Fruit fly (Drosophila melanogaster): ENCODE data around the gene Xe7.
A peak's percentile ranks its signal among the peaks of the same experiment; 100 is the strongest.

The Xe7 gene

dm6 chr3R:5668928-5669739 lies at the start of gene Xe7, which contains the start of gene Atg17:
TSS of gene Xe7 (minus strand) at chr3R:5669334.
TSS of gene Atg17 (plus strand) at chr3R:5669713.
- TF ChIP-seq OdsH (GFP tag; optimal IDR thresholded peaks at IDR 0.05) (peak; percentile 96), CG8319 (GFP tag; optimal IDR thresholded peaks at IDR 0.05) (peak; percentile 92), fd85E (GFP tag; optimal IDR thresholded peaks at IDR 0.05) (peak; percentile 81), esn (GFP tag; optimal IDR thresholded peaks at IDR 0.05) (peak; percentile 92), Hr4 (GFP tag; optimal IDR thresholded peaks at IDR 0.05) (peak; percentile 94), topi (GFP tag; optimal IDR thresholded peaks at IDR 0.05) (peak; percentile 91), CG10631 (GFP tag; optimal IDR thresholded peaks at IDR 0.05) (peak; percentile 97), eg (GFP tag; IDR thresholded peaks at IDR 0.05) (peak; percentile 92), svp (GFP tag) (peak; percentile 96), lz (GFP tag; optimal IDR thresholded peaks at IDR 0.05) (peak; percentile 93), CG16779 (tag; optimal IDR thresholded peaks at IDR 0.05) (peak; percentile 56), CG8119 (GFP tag; IDR thresholded peaks at IDR 0.05) (peak; percentile 87), CG31627 (GFP tag; optimal IDR thresholded peaks at IDR 0.05) (peak; percentile 95), CG11294 (GFP tag; IDR thresholded peaks at IDR 0.05) (peak; percentile 88; the same call in 1 of the 2 replicates), Sox15 (GFP tag; optimal IDR thresholded peaks at IDR 0.05) (peak; percentile 95), dac (GFP tag; optimal IDR thresholded peaks at IDR 0.05) (peak; percentile 88), Lpt (GFP tag; optimal IDR thresholded peaks at IDR 0.05) (peak; percentile 83), vri (GFP tag; optimal IDR thresholded peaks at IDR 0.05) (peak; percentile 73), Sox102F (GFP tag; optimal IDR thresholded peaks at IDR 0.05) (peak; percentile 85), Met (GFP tag; optimal IDR thresholded peaks at IDR 0.05) (peak; percentile 90), CG15336 (GFP tag; IDR thresholded peaks at IDR 0.05) (peak; percentile 77), CG10669 (GFP tag; optimal IDR thresholded peaks at IDR 0.05) (peak; percentile 86), CG6163 (GFP tag; IDR thresholded peaks at IDR 0.05) (peak; percentile 88), cyc (GFP tag; optimal IDR thresholded peaks at IDR 0.05) (peak; percentile 92), CG7368 (GFP tag; optimal IDR thresholded peaks at IDR 0.05) (peak; percentile 89), ss (GFP tag; optimal IDR thresholded peaks at IDR 0.05) (peak; percentile 27 to 80), net (GFP tag; optimal IDR thresholded peaks at IDR 0.05) (peak; percentile 83), Sox14 (GFP tag; optimal IDR thresholded peaks at IDR 0.05) (peak; percentile 89), Ets96B (tag; optimal IDR thresholded peaks at IDR 0.05) (peak; percentile 84), fd59A (GFP tag; optimal IDR thresholded peaks at IDR 0.05) (peak; percentile 83), achi (GFP tag; optimal IDR thresholded peaks at IDR 0.05) (peak; percentile 92), CG34406 (GFP tag; optimal IDR thresholded peaks at IDR 0.05) (peak; percentile 90), fkh (GFP tag; optimal IDR thresholded peaks at IDR 0.05) (peak; percentile 76), CG3919 (GFP tag; optimal IDR thresholded peaks at IDR 0.05) (peak; percentile 92), CG8632 (GFP tag; optimal IDR thresholded peaks at IDR 0.05) (peak; percentile 90), Blimp-1 (GFP tag; optimal IDR thresholded peaks at IDR 0.05) (peak; percentile 76), CG32006 (GFP tag; optimal IDR thresholded peaks at IDR 0.05) (peak; percentile 94), salr (GFP tag; optimal IDR thresholded peaks at IDR 0.05) (peak; percentile 75 to 94), CG9139 (GFP tag; optimal IDR thresholded peaks at IDR 0.05) (no peak), CG6854 (GFP tag; optimal IDR thresholded peaks at IDR 0.05) (no peak), acj6 (GFP tag; optimal IDR thresholded peaks at IDR 0.05) (peak; percentile 94), pdm3 (GFP tag; optimal IDR thresholded peaks at IDR 0.05) (peak; percentile 94), Smox (GFP tag; optimal IDR thresholded peaks at IDR 0.05) (peak; percentile 91), spab (GFP tag; optimal IDR thresholded peaks at IDR 0.05) (no peak), CG3032 (tag; optimal IDR thresholded peaks at IDR 0.05) (peak; percentile 94), Eip75B (GFP tag; optimal IDR thresholded peaks at IDR 0.05) (peak; percentile 89), CG11762 (GFP tag; optimal IDR thresholded peaks at IDR 0.05; ENCODE audit: insufficient read depth) (peak; percentile 76), CG6276 (GFP tag; optimal IDR thresholded peaks at IDR 0.05) (no peak), Gug (GFP tag; IDR thresholded peaks at IDR 0.05) (peak; percentile 94), CG11902 (GFP tag; optimal IDR thresholded peaks at IDR 0.05) (peak; percentile 94)
